Fruit fly (Drosophila melanogaster): ENCODE data around the gene MICU1.

MICU1 gene

dm6 chr2L:7222829-7223272, 40.8 kb downstream of the MICU1 start, which contains the start of gene mEFG1 (continued):
- no peak for TF ChIP-seq Sry-β (GFP tag; optimal IDR thresholded peaks at IDR 0.05)
- TF ChIP-seq Dref (GFP tag; IDR thresholded peaks at IDR 0.05), result peak; percentile 78
- no peak for TF ChIP-seq dysf (GFP tag; IDR thresholded peaks at IDR 0.05)
- no peak for TF ChIP-seq CG7271 (tag; optimal IDR thresholded peaks at IDR 0.05)
- peak; percentile 5 for TF ChIP-seq Hmr (GFP tag; optimal IDR thresholded peaks at IDR 0.05)
- TF ChIP-seq MBD-R2 (GFP tag; IDR thresholded peaks at IDR 0.05), result peak; percentile 29; the same call in 1 of the 2 replicates
- no peak for TF ChIP-seq fd64A (GFP tag; optimal IDR thresholded peaks at IDR 0.05)
- TF ChIP-seq gcm2 (GFP tag; optimal IDR thresholded peaks at IDR 0.05), result no peak
- TF ChIP-seq ato (GFP tag; IDR thresholded peaks at IDR 0.05; ENCODE audit: partially characterized antibody), result peak; percentile 79; the same call in 1 of the 2 replicates
- peak; percentile 73 for TF ChIP-seq hbn (GFP tag; IDR thresholded peaks at IDR 0.05; ENCODE audit: partially characterized antibody)
- TF ChIP-seq H15 (GFP tag; IDR thresholded peaks at IDR 0.05), result no peak
- no peak for TF ChIP-seq Deaf1 (tag; optimal IDR thresholded peaks at IDR 0.05)
- peak; percentile 85 for TF ChIP-seq stwl (tag; optimal IDR thresholded peaks at IDR 0.05)
- no peak for TF ChIP-seq kah (GFP tag; optimal IDR thresholded peaks at IDR 0.05)
- TF ChIP-seq CG15601 (tag; optimal IDR thresholded peaks at IDR 0.05), result peak; percentile 1
- peak; percentile 70 for TF ChIP-seq Dp (GFP tag; optimal IDR thresholded peaks at IDR 0.05)
- no peak for TF ChIP-seq odd (GFP tag; optimal IDR thresholded peaks at IDR 0.05)
- TF ChIP-seq CG30020 (tag; optimal IDR thresholded peaks at IDR 0.05), result peak; percentile 18
- TF ChIP-seq row (GFP tag; IDR thresholded peaks at IDR 0.05), result peak; percentile 72
- peak; percentile 49 for TF ChIP-seq CG10267 (tag; optimal IDR thresholded peaks at IDR 0.05)
- TF ChIP-seq sqz (GFP tag; optimal IDR thresholded peaks at IDR 0.05), result peak; percentile 79
- peak; percentile 12; the same call in 1 of the 2 replicates for TF ChIP-seq Xrp1 (GFP tag; IDR thresholded peaks at IDR 0.05)
- peak; percentile 54 for TF ChIP-seq pzg (GFP tag; optimal IDR thresholded peaks at IDR 0.05)

- TF ChIP-seq stwl (tag; optimal IDR thresholded peaks at IDR 0.05) (peak; percentile 88), CG15601 (tag; optimal IDR thresholded peaks at IDR 0.05) (no peak), cg (GFP tag; optimal IDR thresholded peaks at IDR 0.05) (peak; percentile 40)
Measured at dm6 chr2L:7226587-7226986, 44.6 kb downstream of the MICU1 start.

DNA sequence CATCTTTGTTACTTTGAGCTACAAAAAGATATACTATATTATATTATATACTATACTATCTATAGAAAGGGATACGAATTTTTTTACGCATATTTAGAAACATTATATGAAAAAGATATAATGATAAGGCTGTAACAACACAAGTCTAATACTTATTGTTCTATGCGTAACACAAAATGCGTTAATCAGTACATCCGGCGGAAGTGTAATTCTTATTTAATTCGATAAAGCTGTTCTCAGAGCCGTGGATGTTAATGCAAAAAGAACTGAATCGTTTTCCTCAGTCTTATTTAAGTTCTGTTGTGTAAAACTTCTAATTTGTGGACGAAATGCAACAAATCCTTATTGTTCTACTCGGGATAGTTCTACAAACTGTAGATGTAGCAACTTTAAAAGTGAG, 45.4 kb downstream of the MICU1 start, which contains the start of gene CG43799:
CG43799 (plus strand) TSS at position 301 of the 400 bp plus-strand sequence.
- TF ChIP-seq bigmax (GFP tag; optimal IDR thresholded peaks at IDR 0.05) (no peak), CG3726 (GFP tag; IDR thresholded peaks at IDR 0.05) (no peak), CG4854 (GFP tag; optimal IDR thresholded peaks at IDR 0.05) (no peak), hth (optimal IDR thresholded peaks at IDR 0.05) (no peak), YL-1 (GFP tag; optimal IDR thresholded peaks at IDR 0.05) (no peak)

dm6 chr2L:7232713-7233112, 50.7 kb downstream of the MICU1 start, which contains the start of gene CG43800:
Gene CG43800, minus strand, starts transcription at chr2L:7232813.
- TF ChIP-seq Med (GFP tag) (peak; percentile 15), maf-S (GFP tag; optimal IDR thresholded peaks at IDR 0.05) (no peak), tap (tag; optimal IDR thresholded peaks at IDR 0.05) (no peak), Meics (GFP tag; optimal IDR thresholded peaks at IDR 0.05) (no peak)
